Worm (Caenorhabditis elegans) whole organism, L1 larva: Measurements from ENCODE around the gene gsp-2.

Experiments used
- C34B4.2 ChIP-seq: sonication (generic microtip); optimal IDR thresholded peaks from 2 replicates; lab custom pipeline; 2017; ENCODE audit warnings: mild to moderate bottlenecking, missing genetic modification characterization, missing compliant biosample characterization
- F16B12.6 ChIP-seq: fragments of 150-350 bp; optimal IDR thresholded peaks from 2 replicates; lab custom pipeline; 2014; ENCODE audit warnings: missing biosample characterization, missing genetic modification characterization
- ama-1 ChIP-seq: fragments of 150-350 bp; optimal IDR thresholded peaks from 2 replicates; lab custom pipeline; 2014
- blmp-1 ChIP-seq: fragments of 150-350 bp; optimal IDR thresholded peaks from 2 replicates; lab custom pipeline; 2014; ENCODE audit warnings: missing biosample characterization, missing genetic modification characterization
- ceh-63 ChIP-seq: fragments of 200-800 bp; sonication (Bioruptor generic); optimal IDR thresholded peaks from 2 replicates; lab custom pipeline; 2018; ENCODE audit warnings: mild to moderate bottlenecking, missing genetic modification characterization, missing compliant biosample characterization
- ceh-82 ChIP-seq, 3 experiments: fragments of 150-350 bp in 1 of 3; sonication (generic microtip) in 2 of 3; optimal IDR thresholded peaks; 2 replicates each; lab custom pipeline; 2014 to 2017; ENCODE audit warnings: missing biosample characterization in 3 of 3, missing genetic modification characterization in 3 of 3
- ceh-90 ChIP-seq: sonication (generic microtip); optimal IDR thresholded peaks from 2 replicates; lab custom pipeline; 2016; ENCODE audit warnings: missing genetic modification characterization, missing compliant biosample characterization
- ces-1 ChIP-seq: fragments of 150-350 bp; optimal IDR thresholded peaks from 2 replicates; lab custom pipeline; 2014; ENCODE audit warnings: missing biosample characterization, missing genetic modification reagents, missing genetic modification characterization
- dsc-1 ChIP-seq: sonication (generic microtip); optimal IDR thresholded peaks from 2 replicates; lab custom pipeline; 2016; ENCODE audit warnings: mild to moderate bottlenecking, missing genetic modification characterization, missing compliant biosample characterization
- efl-1 ChIP-seq, 4 experiments: fragments of 150-350 bp; optimal IDR thresholded peaks in 3 of 4; peaks in 1 of 4; 1 replicate in 1 of 4; 2 replicates in 3 of 4; lab custom pipeline; 2014; ENCODE audit warnings: missing biosample characterization in 2 of 4, missing genetic modification characterization in 2 of 4, missing genetic modification reagents in 2 of 4
- egl-27 ChIP-seq, 2 experiments: fragments of 150-350 bp in 1 of 2; sonication (generic microtip); optimal IDR thresholded peaks; 3 replicates each; lab custom pipeline; 2017 to 2018; ENCODE audit warnings: missing biosample characterization in 2 of 2, missing genetic modification characterization in 2 of 2, missing genetic modification reagents in 2 of 2
- elt-3 ChIP-seq, 6 experiments: fragments of 150-350 bp in 1 of 6; sonication (generic microtip); optimal IDR thresholded peaks; 2 replicates each; lab custom pipeline; 2017 to 2018; ENCODE audit warnings: missing biosample characterization in 6 of 6, missing genetic modification characterization in 6 of 6, inconsistent platforms in 1 of 6
- ets-5 ChIP-seq: fragments of 200-800 bp; sonication (Bioruptor generic); IDR thresholded peaks from 2 replicates; pipeline ENCODE4 v1.3.6; 2022; ENCODE audit warnings: missing genetic modification characterization, missing compliant biosample characterization
- fkh-4 ChIP-seq: sonication (generic microtip); optimal IDR thresholded peaks from 2 replicates; lab custom pipeline; 2016; ENCODE audit warnings: missing compliant biosample characterization, missing genetic modification characterization, borderline replicate concordance
- fkh-8 ChIP-seq: sonication (generic microtip); optimal IDR thresholded peaks from 2 replicates; lab custom pipeline; 2016; ENCODE audit warnings: mild to moderate bottlenecking, missing genetic modification characterization, missing compliant biosample characterization
- fos-1 ChIP-seq: fragments of 150-350 bp; optimal IDR thresholded peaks from 2 replicates; lab custom pipeline; 2014; ENCODE audit warnings: missing biosample characterization, missing genetic modification characterization
- grh-1 ChIP-seq: fragments of 200-800 bp; sonication (Bioruptor generic); IDR thresholded peaks from 2 replicates; pipeline ENCODE4 v1.3.6; 2022; ENCODE audit warnings: missing genetic modification reagents, missing genetic modification characterization, missing compliant biosample characterization
- hlh-4 ChIP-seq: sonication (generic microtip); optimal IDR thresholded peaks from 2 replicates; lab custom pipeline; 2016; ENCODE audit warnings: mild to moderate bottlenecking, missing genetic modification characterization, missing compliant biosample characterization
- hpl-2 ChIP-seq: fragments of 150-350 bp; optimal IDR thresholded peaks from 2 replicates; lab custom pipeline; 2014; ENCODE audit warnings: missing biosample characterization, missing genetic modification reagents, missing genetic modification characterization
- isw-1 ChIP-seq: fragments of 200-800 bp; sonication (Bioruptor generic); IDR thresholded peaks from 2 replicates; pipeline ENCODE4 v1.3.6; 2022; ENCODE audit warnings: missing genetic modification characterization, missing compliant biosample characterization
- jun-1 ChIP-seq: fragments of 150-350 bp; optimal IDR thresholded peaks from 2 replicates; lab custom pipeline; 2014; ENCODE audit warnings: missing biosample characterization, missing genetic modification reagents, missing genetic modification characterization
- lin-13 ChIP-seq: fragments of 150-350 bp; optimal IDR thresholded peaks from 2 replicates; lab custom pipeline; 2014; ENCODE audit warnings: missing biosample characterization, missing genetic modification reagents, missing genetic modification characterization
- lin-14 ChIP-seq: fragments of 200-800 bp; sonication (Bioruptor generic); optimal IDR thresholded peaks from 2 replicates; lab custom pipeline; 2018; ENCODE audit warnings: mild to moderate bottlenecking, missing genetic modification characterization, moderate library complexity, missing compliant biosample characterization
- lin-15B ChIP-seq: fragments of 150-350 bp; sonication (generic microtip); optimal IDR thresholded peaks from 3 replicates; lab custom pipeline; 2014; ENCODE audit warnings: missing biosample characterization, missing genetic modification characterization
- lin-35 ChIP-seq, 2 experiments: fragments of 150-350 bp; optimal IDR thresholded peaks; 2 replicates each; lab custom pipeline; 2014; ENCODE audit warnings: missing biosample characterization in 2 of 2, missing genetic modification characterization in 2 of 2, missing genetic modification reagents in 2 of 2
- lir-3 ChIP-seq: sonication (generic microtip); optimal IDR thresholded peaks from 2 replicates; lab custom pipeline; 2016; ENCODE audit warnings: mild to moderate bottlenecking, missing genetic modification characterization, moderate library complexity, missing compliant biosample characterization; ENCODE audit not compliant: poor library complexity
- lsy-2 ChIP-seq, 2 experiments: fragments of 150-350 bp; optimal IDR thresholded peaks; 2 replicates each; lab custom pipeline; 2014; ENCODE audit warnings: missing biosample characterization in 2 of 2, missing genetic modification characterization in 2 of 2
- mab-9 ChIP-seq: fragments of 200-800 bp; sonication (Bioruptor generic); IDR thresholded peaks from 2 replicates; pipeline ENCODE4 v1.3.6; 2022; ENCODE audit warnings: missing genetic modification reagents, missing genetic modification characterization, missing compliant biosample characterization
- mdl-1 ChIP-seq, 2 experiments: fragments of 150-350 bp; optimal IDR thresholded peaks; 2 replicates each; lab custom pipeline; 2014 to 2017; ENCODE audit warnings: missing biosample characterization in 2 of 2, missing genetic modification characterization in 2 of 2, inconsistent platforms in 1 of 2
- mef-2 ChIP-seq: fragments of 150-350 bp; optimal IDR thresholded peaks from 2 replicates; lab custom pipeline; 2014; ENCODE audit warnings: missing biosample characterization, missing genetic modification characterization
- nhr-20 ChIP-seq: sonication (generic microtip); optimal IDR thresholded peaks from 2 replicates; lab custom pipeline; 2016; ENCODE audit warnings: mild to moderate bottlenecking, missing genetic modification characterization, missing compliant biosample characterization
- nhr-237 ChIP-seq: fragments of 150-350 bp; optimal IDR thresholded peaks from 2 replicates; lab custom pipeline; 2014; ENCODE audit warnings: missing biosample characterization, missing genetic modification characterization
- nhr-47 ChIP-seq: sonication (generic microtip); optimal IDR thresholded peaks from 2 replicates; lab custom pipeline; 2016; ENCODE audit warnings: mild to moderate bottlenecking, missing genetic modification characterization, moderate library complexity, missing compliant biosample characterization
- nhr-71 ChIP-seq: sonication (generic microtip); optimal IDR thresholded peaks from 2 replicates; lab custom pipeline; 2016; ENCODE audit warnings: mild to moderate bottlenecking, missing genetic modification characterization, moderate library complexity, missing compliant biosample characterization
- nhr-85 ChIP-seq: sonication (generic microtip); peaks from one replicate; lab custom pipeline; 2016; ENCODE audit warnings: missing genetic modification characterization, inconsistent platforms, missing compliant biosample characterization
- nhr-90 ChIP-seq: sonication (generic microtip); optimal IDR thresholded peaks from 2 replicates; lab custom pipeline; 2016; ENCODE audit warnings: mild to moderate bottlenecking, missing genetic modification characterization, missing compliant biosample characterization; ENCODE audit not compliant: poor library complexity
- pag-3 ChIP-seq: sonication (generic microtip); optimal IDR thresholded peaks from 2 replicates; lab custom pipeline; 2017; ENCODE audit warnings: missing genetic modification characterization, mild to moderate bottlenecking, missing compliant biosample characterization, antibody characterized with exemption, borderline replicate concordance; ENCODE audit not compliant: insufficient read depth
- pax-3 ChIP-seq: fragments of 200-800 bp; sonication (Bioruptor generic); optimal IDR thresholded peaks from 2 replicates; lab custom pipeline; 2018; ENCODE audit warnings: mild to moderate bottlenecking, missing genetic modification characterization, moderate library complexity, missing compliant biosample characterization
- rnt-1 ChIP-seq: sonication (generic microtip); optimal IDR thresholded peaks from 2 replicates; lab custom pipeline; 2016; ENCODE audit warnings: mild to moderate bottlenecking, missing genetic modification characterization, moderate library complexity, missing compliant biosample characterization
- skn-1 ChIP-seq: fragments of 150-350 bp; optimal IDR thresholded peaks from 2 replicates; lab custom pipeline; 2014; ENCODE audit warnings: missing biosample characterization, missing genetic modification characterization
- snu-23 ChIP-seq: sonication (generic microtip); optimal IDR thresholded peaks from 2 replicates; lab custom pipeline; 2016; ENCODE audit warnings: missing genetic modification characterization, missing compliant biosample characterization
- sox-4 ChIP-seq: sonication (generic microtip); optimal IDR thresholded peaks from 2 replicates; lab custom pipeline; 2016; ENCODE audit warnings: missing genetic modification characterization, missing compliant biosample characterization
- swsn-7 ChIP-seq: sonication (generic microtip); optimal IDR thresholded peaks from 2 replicates; lab custom pipeline; 2016; ENCODE audit warnings: missing genetic modification characterization, missing compliant biosample characterization
- tbx-2 ChIP-seq: sonication (generic microtip); optimal IDR thresholded peaks from 2 replicates; lab custom pipeline; 2016; ENCODE audit warnings: missing genetic modification characterization, missing compliant biosample characterization
- tlp-1 ChIP-seq: fragments of 150-350 bp; optimal IDR thresholded peaks from 2 replicates; lab custom pipeline; 2014; ENCODE audit warnings: missing biosample characterization, missing genetic modification characterization
- unc-130 ChIP-seq: fragments of 150-350 bp; optimal IDR thresholded peaks from 2 replicates; lab custom pipeline; 2017; ENCODE audit warnings: missing biosample characterization, missing genetic modification characterization, inconsistent platforms
- unc-30 ChIP-seq: sonication (generic microtip); optimal IDR thresholded peaks from 2 replicates; lab custom pipeline; 2017; ENCODE audit warnings: missing biosample characterization, missing genetic modification characterization
- unc-86 ChIP-seq: sonication (generic microtip); optimal IDR thresholded peaks from 2 replicates; lab custom pipeline; 2016; ENCODE audit warnings: missing genetic modification characterization, missing compliant biosample characterization
- unc-98 ChIP-seq: fragments of 200-800 bp; sonication (Bioruptor generic); IDR thresholded peaks from 2 replicates; pipeline ENCODE4 v1.3.6; 2022; ENCODE audit warnings: missing genetic modification characterization, missing compliant biosample characterization
- vab-15 ChIP-seq: sonication (generic microtip); optimal IDR thresholded peaks from 2 replicates; lab custom pipeline; 2017; ENCODE audit warnings: missing genotype, mild to moderate bottlenecking, missing genetic modification characterization, missing compliant biosample characterization
- xbp-1 ChIP-seq: sonication (generic microtip); optimal IDR thresholded peaks from 2 replicates; lab custom pipeline; 2016; ENCODE audit warnings: missing genetic modification characterization, missing compliant biosample characterization
- ztf-4 ChIP-seq: fragments of 150-350 bp; optimal IDR thresholded peaks from 2 replicates; lab custom pipeline; 2014; ENCODE audit warnings: missing biosample characterization, missing genetic modification characterization

Gene gsp-2

ce11 chrIII:7336214-7336613 is at the start of gene gsp-2:
Gene gsp-2 (plus strand): TSS chrIII:7336587.
- TF ChIP-seq lin-14 (GFP tag; lab: Kevin White, UChicago) (peak; percentile 85), ets-5 (no peak), ces-1 (GFP tag; lab: Kevin White, UChicago) (no peak), mab-9 (peak; percentile 47; the same call in 1 of the 2 replicates), dsc-1 (peak; percentile 53), fkh-8 (tag; lab: Kevin White, UChicago) (peak; percentile 77), lin-13 (GFP tag; lab: Kevin White, UChicago) (peak; percentile 72), jun-1 (tag; lab: Kevin White, UChicago) (peak; percentile 46), unc-98 (GFP tag; lab: Robert Waterston, UW) (no peak), mdl-1 (tag; optimal IDR thresholded peaks at IDR 0.05; lab: Kevin White, UChicago) (peak in 1 of 2 experiments; percentile 74), grh-1 (GFP tag; lab: Robert Waterston, UW) (0 out of 2 replicates have a peak, but pooled peaks have one; percentile 5), nhr-85 (tag; lab: Kevin White, UChicago) (peak; percentile 48), ama-1 (lab: Kevin White, UChicago) (no peak), nhr-90 (tag; lab: Kevin White, UChicago) (peak; percentile 51), F16B12.6 (no peak), hlh-4 (tag; lab: Kevin White, UChicago) (no peak), lin-35 (GFP tag; optimal IDR thresholded peaks at IDR 0.05; lab: Kevin White, UChicago) (peak; percentile 83), swsn-7 (tag; lab: Kevin White, UChicago) (peak; percentile 58), blmp-1 (tag; lab: Kevin White, UChicago) (peak; percentile 78), ceh-63 (no peak), xbp-1 (tag; lab: Kevin White, UChicago) (peak; percentile 63), ceh-82 (tag; optimal IDR thresholded peaks at IDR 0.05; lab: Kevin White, UChicago) (peak; percentile 52 to 67 (median 60)), unc-130 (peak; percentile 81), nhr-237 (tag; lab: Kevin White, UChicago) (peak; percentile 24), ceh-90 (tag; lab: Kevin White, UChicago) (no peak), ztf-4 (tag; lab: Kevin White, UChicago) (peak; percentile 36), fkh-4 (tag; lab: Kevin White, UChicago) (no peak), rnt-1 (tag; lab: Kevin White, UChicago) (peak; percentile 56), lin-15B (tag; lab: Kevin White, UChicago) (peak; percentile 92), isw-1 (GFP tag; lab: Robert Waterston, UW) (peak; percentile 73), nhr-47 (tag; lab: Kevin White, UChicago) (peak; percentile 57), vab-15 (tag; lab: Kevin White, UChicago) (peak; percentile 81), unc-86 (tag; lab: Kevin White, UChicago) (peak; percentile 53), efl-1 (optimal IDR thresholded peaks at IDR 0.05; lab: Kevin White, UChicago) (peak; percentile 77 to 78), efl-1 (GFP tag; optimal IDR thresholded peaks at IDR 0.05 in 1 of 2; lab: Kevin White, UChicago) (peak; percentile 66 to 96), tbx-2 (tag; lab: Kevin White, UChicago) (peak; percentile 60), snu-23 (peak; percentile 81), elt-3 (tag; optimal IDR thresholded peaks at IDR 0.05; lab: Kevin White, UChicago) (peak in 3 of 6 experiments; percentile 29 to 89 (median 51)), tlp-1 (tag; lab: Kevin White, UChicago) (no peak), mef-2 (tag; lab: Kevin White, UChicago) (no peak), pag-3 (no peak), skn-1 (tag; lab: Kevin White, UChicago) (peak; percentile 85), egl-27 (tag; optimal IDR thresholded peaks at IDR 0.05; lab: Kevin White, UChicago) (no peak), lsy-2 (tag; optimal IDR thresholded peaks at IDR 0.05; lab: Kevin White, UChicago) (peak; percentile 94 to 98), sox-4 (tag; lab: Kevin White, UChicago) (no peak), fos-1 (tag; lab: Kevin White, UChicago) (peak; percentile 26), hpl-2 (GFP tag; lab: Kevin White, UChicago) (peak; percentile 23), nhr-71 (peak; percentile 78), pax-3 (peak; percentile 57), unc-30 (tag; lab: Kevin White, UChicago) (no peak), nhr-20 (peak; percentile 74), lir-3 (tag; lab: Kevin White, UChicago) (no peak), C34B4.2 (no peak)
